Fruit fly (Drosophila melanogaster) whole organism, embryonic: Measurements from ENCODE around the gene CG42814.

ENCODE experiments used
- Abd-B ChIP-seq: fragments of 200-800 bp; sonication (Bioruptor generic); optimal IDR thresholded peaks from 2 replicates; lab custom pipeline; 2018; ENCODE audit warnings: missing biosample characterization, mild to moderate bottlenecking, missing genetic modification characterization, moderate library complexity
- Atf6 ChIP-seq: fragments of 200-800 bp; sonication (Bioruptor generic); IDR thresholded peaks from 2 replicates; pipeline ENCODE4 v1.3.6; 2022; ENCODE audit warnings: missing biosample characterization, missing genetic modification characterization
- CG1024 ChIP-seq: fragments of 200-800 bp; sonication (Bioruptor generic); IDR thresholded peaks from 2 replicates; pipeline ENCODE4 v1.3.6; 2022; ENCODE audit warnings: missing biosample characterization, missing genetic modification characterization
- CG11695 ChIP-seq: fragments of 200-800 bp; sonication (Bioruptor generic); IDR thresholded peaks from 3 replicates; pipeline ENCODE4 v1.3.6; 2022; ENCODE audit warnings: missing biosample characterization, missing genetic modification characterization
- CG12391 ChIP-seq: fragments of 200-800 bp; sonication (Bioruptor generic); optimal IDR thresholded peaks from 3 replicates; lab custom pipeline; 2018; ENCODE audit warnings: missing biosample characterization, mild to moderate bottlenecking, missing genetic modification characterization, moderate library complexity
- CG14710 ChIP-seq: fragments of 200-800 bp; sonication (Bioruptor generic); optimal IDR thresholded peaks from 3 replicates; lab custom pipeline; 2019; ENCODE audit warnings: missing biosample characterization, mild to moderate bottlenecking, missing genetic modification characterization, moderate library complexity
- CG15514 ChIP-seq: fragments of 200-800 bp; sonication (Bioruptor generic); optimal IDR thresholded peaks from 3 replicates; lab custom pipeline; 2017; ENCODE audit warnings: missing biosample characterization, missing genetic modification characterization, mild to moderate bottlenecking, moderate library complexity, missing genetic modification reagents
- CG18599 ChIP-seq: fragments of 200-800 bp; sonication (Bioruptor generic); optimal IDR thresholded peaks from 3 replicates; lab custom pipeline; 2017; ENCODE audit warnings: missing biosample characterization, missing genetic modification characterization, mild to moderate bottlenecking, moderate library complexity, missing genetic modification reagents
- CG2712 ChIP-seq: fragments of 200-800 bp; optimal IDR thresholded peaks from 3 replicates; lab custom pipeline; 2019; ENCODE audit warnings: missing biosample characterization, mild to moderate bottlenecking, missing genetic modification characterization, moderate library complexity
- CG31441 ChIP-seq: fragments of 200-800 bp; sonication (Bioruptor generic); IDR thresholded peaks from 2 replicates; pipeline ENCODE4 v1.3.6; 2022; ENCODE audit warnings: missing biosample characterization, missing genetic modification characterization
- CG32772 ChIP-seq: fragments of 200-800 bp; sonication (Bioruptor generic); IDR thresholded peaks from 2 replicates; pipeline ENCODE4 v1.3.6; 2022; ENCODE audit warnings: missing biosample characterization, missing genetic modification characterization
- CG4820 ChIP-seq: fragments of 200-800 bp; sonication (Bioruptor generic); optimal IDR thresholded peaks from 3 replicates; lab custom pipeline; 2016; ENCODE audit warnings: missing biosample characterization, missing genetic modification characterization
- CG6254 ChIP-seq: fragments of 200-800 bp; sonication (Bioruptor generic); optimal IDR thresholded peaks from 3 replicates; lab custom pipeline; 2017; ENCODE audit warnings: mild to moderate bottlenecking, missing biosample characterization, missing genetic modification reagents, missing genetic modification characterization
- CG7745 ChIP-seq: fragments of 200-800 bp; sonication (Bioruptor generic); optimal IDR thresholded peaks from 2 replicates; lab custom pipeline; 2018; ENCODE audit warnings: missing biosample characterization, mild to moderate bottlenecking, missing genetic modification characterization, moderate library complexity
- CG7839 ChIP-seq: fragments of 200-800 bp; sonication (Bioruptor generic); optimal IDR thresholded peaks from 3 replicates; lab custom pipeline; 2018; ENCODE audit warnings: missing biosample characterization, mild to moderate bottlenecking, missing genetic modification characterization, moderate library complexity
- CoRest ChIP-seq: fragments of 200-800 bp; sonication (Bioruptor generic); optimal IDR thresholded peaks from 3 replicates; lab custom pipeline; 2018; ENCODE audit warnings: missing biosample characterization, mild to moderate bottlenecking, missing genetic modification characterization, moderate library complexity
- D ChIP-seq, 2 experiments: fragments of 200-800 bp in 1 of 2; fragments of >200 bp in 1 of 2; sonication (Bioruptor generic) in 1 of 2; optimal IDR thresholded peaks; 2 replicates in 1 of 2; 3 replicates in 1 of 2; lab custom pipeline; 2017; ENCODE audit warnings: mild to moderate bottlenecking in 1 of 2, missing biosample characterization in 1 of 2, missing genetic modification characterization in 1 of 2, missing genetic modification reagents in 1 of 2
- Dip2 ChIP-seq: fragments of 200-800 bp; sonication (Bioruptor generic); IDR thresholded peaks from 2 replicates; pipeline ENCODE4 v1.3.6; 2022; ENCODE audit warnings: missing biosample characterization, missing genetic modification characterization
- Hr78 ChIP-seq, 2 experiments: fragments of 200-800 bp in 1 of 2; fragments of >200 bp in 1 of 2; sonication (Bioruptor generic) in 1 of 2; optimal IDR thresholded peaks; 2 replicates each; lab custom pipeline; 2017 to 2019; ENCODE audit warnings: missing biosample characterization in 2 of 2, missing genetic modification characterization in 2 of 2, mild to moderate bottlenecking in 1 of 2, moderate library complexity in 1 of 2
- NC2α ChIP-seq: fragments of 200-800 bp; sonication (Bioruptor generic); optimal IDR thresholded peaks from 2 replicates; lab custom pipeline; 2016; ENCODE audit warnings: missing biosample characterization, missing genetic modification characterization
- Optix ChIP-seq: fragments of 200-800 bp; sonication (Bioruptor generic); IDR thresholded peaks from 3 replicates; pipeline ENCODE4 v1.3.6; 2022; ENCODE audit warnings: missing biosample characterization, missing genetic modification characterization
- Six4 ChIP-seq: fragments of 200-800 bp; sonication (Bioruptor generic); optimal IDR thresholded peaks from 2 replicates; lab custom pipeline; 2016; ENCODE audit warnings: missing biosample characterization, missing genetic modification characterization
- Spps ChIP-seq: fragments of 200-800 bp; sonication (Bioruptor generic); optimal IDR thresholded peaks from 2 replicates; lab custom pipeline; 2018; ENCODE audit warnings: missing biosample characterization, mild to moderate bottlenecking, missing genetic modification characterization
- Ssrp ChIP-seq: fragments of 200-800 bp; sonication (Bioruptor generic); optimal IDR thresholded peaks from 2 replicates; lab custom pipeline; 2018; ENCODE audit warnings: missing biosample characterization, mild to moderate bottlenecking, missing genetic modification characterization, moderate library complexity
- Usf ChIP-seq: fragments of 200-800 bp; sonication (Bioruptor generic); optimal IDR thresholded peaks from 2 replicates; lab custom pipeline; 2017; ENCODE audit warnings: missing genotype, missing biosample characterization, missing genetic modification characterization
- Vsx1 ChIP-seq: fragments of 200-800 bp; sonication (Bioruptor generic); optimal IDR thresholded peaks from 2 replicates; lab custom pipeline; 2017; ENCODE audit warnings: missing biosample characterization, mild to moderate bottlenecking, missing genetic modification characterization, missing genetic modification reagents
- croc ChIP-seq: fragments of 200-800 bp; sonication (Bioruptor generic); conservative IDR thresholded peaks from 3 replicates; pipeline ENCODE4 v1.3.6; 2022; ENCODE audit warnings: missing biosample characterization, missing genetic modification characterization
- fd96Cb ChIP-seq: fragments of 200-800 bp; sonication (Bioruptor generic); optimal IDR thresholded peaks from 2 replicates; lab custom pipeline; 2018; ENCODE audit warnings: missing biosample characterization, mild to moderate bottlenecking, missing genetic modification characterization, moderate library complexity
- grau ChIP-seq: fragments of 200-800 bp; optimal IDR thresholded peaks from 3 replicates; lab custom pipeline; 2019; ENCODE audit warnings: missing biosample characterization, mild to moderate bottlenecking, missing genetic modification characterization, moderate library complexity
- ind ChIP-seq: fragments of 200-800 bp; sonication (Bioruptor generic); optimal IDR thresholded peaks from 3 replicates; lab custom pipeline; 2016; ENCODE audit warnings: missing biosample characterization, missing genetic modification characterization
- lbe ChIP-seq: fragments of 200-800 bp; sonication (Bioruptor generic); optimal IDR thresholded peaks from 2 replicates; lab custom pipeline; 2016; ENCODE audit warnings: missing biosample characterization, mild to moderate bottlenecking, missing genetic modification characterization
- prd ChIP-seq, 3 experiments: fragments of >200 bp in 2 of 3; fragments of 200-800 bp in 1 of 3; sonication (Bioruptor generic) in 1 of 3; optimal IDR thresholded peaks in 2 of 3; IDR thresholded peaks in 1 of 3; 2 replicates in 2 of 3; 3 replicates in 1 of 3; pipeline versions ENCODE4 v1.3.6 to Lab custom; 2017 to 2022; ENCODE audit warnings: missing biosample characterization in 1 of 3, missing genetic modification characterization in 1 of 3
- rib ChIP-seq: fragments of 200-800 bp; sonication (Bioruptor generic); IDR thresholded peaks from 2 replicates; pipeline ENCODE4 v1.3.6; 2022; ENCODE audit warnings: missing biosample characterization, missing genetic modification characterization
- row ChIP-seq: fragments of 200-800 bp; sonication (Bioruptor generic); IDR thresholded peaks from 3 replicates; pipeline ENCODE4 v1.3.6; 2022; ENCODE audit warnings: missing biosample characterization, missing genetic modification characterization
- scrt ChIP-seq: fragments of 200-800 bp; sonication (Bioruptor generic); optimal IDR thresholded peaks from 2 replicates; lab custom pipeline; 2018; ENCODE audit warnings: missing biosample characterization, mild to moderate bottlenecking, missing genetic modification characterization, moderate library complexity
- seq ChIP-seq: fragments of 200-800 bp; sonication (Bioruptor generic); IDR thresholded peaks from 2 replicates; pipeline ENCODE4 v1.3.6; 2022; ENCODE audit warnings: missing biosample characterization, missing genetic modification characterization
- slbo ChIP-seq: fragments of 200-800 bp; sonication (Bioruptor generic); IDR thresholded peaks from 2 replicates; pipeline ENCODE4 v1.3.6; 2022; ENCODE audit warnings: missing biosample characterization, missing genetic modification characterization
- tap ChIP-seq: fragments of 200-800 bp; optimal IDR thresholded peaks from 3 replicates; lab custom pipeline; 2019; ENCODE audit warnings: missing biosample characterization, mild to moderate bottlenecking, missing genetic modification characterization, moderate library complexity
- zfh1 ChIP-seq: fragments of 200-800 bp; sonication (Bioruptor generic); IDR thresholded peaks from 3 replicates; pipeline ENCODE4 v1.3.6; 2022; ENCODE audit warnings: missing biosample characterization, missing genetic modification characterization

The CG42814 gene

dm6 chr3R:27204694-27205414 lies 24.4 kb downstream of the CG42814 start (continued):
- TF ChIP-seq grau: peak; percentile 19
- 0 out of 2 replicates have a peak, but pooled peaks have one; percentile 8 for TF ChIP-seq seq (GFP tag; lab: Robert Waterston, UW)
- TF ChIP-seq Usf (GFP tag; lab: Kevin White, UChicago): peak; percentile 21
- peak; percentile 32 for TF ChIP-seq Spps (tag; lab: Kevin White, UChicago)
- TF ChIP-seq Six4 (GFP tag; lab: Kevin White, UChicago): no peak
- TF ChIP-seq lbe (GFP tag; lab: Kevin White, UChicago): peak; percentile 3
- TF ChIP-seq CG7839 (tag; lab: Kevin White, UChicago): peak; percentile 19
- peak; percentile 10 for TF ChIP-seq CG18599
- TF ChIP-seq NC2α (GFP tag; lab: Kevin White, UChicago): no peak
- peak; percentile 14 for TF ChIP-seq CG12391 (tag; lab: Kevin White, UChicago)
- no peak for TF ChIP-seq Dip2 (GFP tag; lab: Robert Waterston, UW)
- TF ChIP-seq tap: peak; percentile 6
- 0 out of 2 replicates have a peak, but pooled peaks have one; percentile 11 for TF ChIP-seq CG32772 (GFP tag; lab: Robert Waterston, UW)
- peak; percentile 78 for TF ChIP-seq row
- TF ChIP-seq rib (GFP tag; lab: Robert Waterston, UW): no peak
- TF ChIP-seq CG2712 (tag; lab: Kevin White, UChicago): peak; percentile 66
- TF ChIP-seq CG31441: peak; percentile 60
- no peak for TF ChIP-seq Vsx1 (GFP tag; lab: Kevin White, UChicago)
- no peak for TF ChIP-seq prd (optimal IDR thresholded peaks at IDR 0.05; lab: Kevin White, UChicago)
- peak; percentile 51; the same call in 2 of the 3 replicates for TF ChIP-seq prd (GFP tag; IDR thresholded peaks at IDR 0.05; lab: Robert Waterston, UW)
- peak; percentile 5 for TF ChIP-seq CG4820 (GFP tag; lab: Kevin White, UChicago)
- peak; percentile 10 for TF ChIP-seq scrt
- TF ChIP-seq CG15514 (GFP tag; lab: Kevin White, UChicago): no peak
- peak; percentile 11 for TF ChIP-seq fd96Cb
- peak; percentile 14 for TF ChIP-seq ind (GFP tag; lab: Kevin White, UChicago)
- no peak for TF ChIP-seq CoRest (tag; lab: Kevin White, UChicago)
- no peak for TF ChIP-seq Optix
- peak in 1 of 2 experiments; percentile 15 for TF ChIP-seq Hr78 (GFP tag; optimal IDR thresholded peaks at IDR 0.05; lab: Kevin White, UChicago)
- peak; percentile 41 for TF ChIP-seq CG6254 (GFP tag; lab: Kevin White, UChicago)
- 0 out of 3 replicates have a peak, but pooled peaks have one; percentile 27 for TF ChIP-seq CG11695 (GFP tag; lab: Robert Waterston, UW)
- no peak for TF ChIP-seq CG1024 (GFP tag; lab: Robert Waterston, UW)
- peak; percentile 31 for TF ChIP-seq Abd-B (GFP tag; lab: Kevin White, UChicago)
- TF ChIP-seq zfh1 (GFP tag; lab: Robert Waterston, UW): peak; percentile 56; the same call in 1 of the 3 replicates
- peak; percentile 50 for TF ChIP-seq CG14710 (tag; lab: Kevin White, UChicago)
- no peak for TF ChIP-seq Atf6
- TF ChIP-seq slbo (GFP tag; lab: Robert Waterston, UW): peak; percentile 30; the same call in 1 of the 2 replicates
- TF ChIP-seq D (optimal IDR thresholded peaks at IDR 0.05; lab: Kevin White, UChicago): no peak
- peak; percentile 35 for TF ChIP-seq D (GFP tag; optimal IDR thresholded peaks at IDR 0.05; lab: Kevin White, UChicago)
- peak; percentile 5 for TF ChIP-seq Ssrp (tag; lab: Kevin White, UChicago)
- TF ChIP-seq croc (GFP tag; lab: Robert Waterston, UW): 0 out of 3 replicates have a peak, but pooled peaks have one; percentile 17
- TF ChIP-seq CG7745: no peak
